Worm (Caenorhabditis elegans): ENCODE results near the gene cng-3.

DNA sequence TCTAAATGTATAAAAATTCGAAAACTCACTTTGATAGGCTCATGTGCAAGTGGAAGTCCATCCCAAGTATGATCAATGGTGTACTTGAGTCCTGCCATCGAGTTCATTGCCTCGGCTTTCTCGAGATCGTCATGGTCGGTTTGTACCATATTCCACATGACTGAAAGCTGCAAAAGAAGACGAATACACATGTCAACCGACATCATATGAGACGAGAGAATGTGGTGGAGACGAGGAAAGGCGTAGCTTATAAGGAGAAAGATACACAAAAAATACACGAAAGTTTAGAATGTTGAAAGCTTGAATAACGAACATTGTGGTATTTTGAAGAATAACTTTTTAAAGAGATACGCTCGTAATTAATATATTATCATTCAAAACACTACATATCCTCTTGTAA is 32.0 kb upstream of the cng-3 start, which contains the start of gene C33A12.3:
- TF ChIP-seq pha-2 (tag; optimal IDR thresholded peaks at IDR 0.05) (no peak), fkh-10 (GFP tag; optimal IDR thresholded peaks at IDR 0.05) (no peak), sox-4 (tag; optimal IDR thresholded peaks at IDR 0.05) (no peak), tbx-7 (tag; optimal IDR thresholded peaks at IDR 0.05) (no peak), ceh-9 (tag; optimal IDR thresholded peaks at IDR 0.05) (no peak), lin-11 (tag; optimal IDR thresholded peaks at IDR 0.05) (no peak), pros-1 (tag; optimal IDR thresholded peaks at IDR 0.05) (no peak), syd-9 (tag; optimal IDR thresholded peaks at IDR 0.05) (no peak), tbx-2 (tag; optimal IDR thresholded peaks at IDR 0.05) (no peak), pha-4 (tag; optimal IDR thresholded peaks at IDR 0.05) (no peak), che-1 (tag; optimal IDR thresholded peaks at IDR 0.05) (no peak), dmd-4 (tag; optimal IDR thresholded peaks at IDR 0.05; ENCODE audit: borderline replicate concordance) (no peak), unc-55 (GFP tag; optimal IDR thresholded peaks at IDR 0.05) (no peak), K02D7.2 (tag; optimal IDR thresholded peaks at IDR 0.05) (no peak)

All from whole organism, late embryonic.